Worm (Caenorhabditis elegans) whole organism, young adult: ENCODE measurements around the gene toca-1.
A peak's percentile ranks its signal among the peaks of the same experiment; 100 is the strongest.

Experiments
- B0261.1 ChIP-seq: sonication (generic microtip); optimal IDR thresholded peaks from 2 replicates; lab custom pipeline; 2016; ENCODE audit warnings: mild to moderate bottlenecking, missing genetic modification characterization, moderate library complexity, missing compliant biosample characterization
- B0336.3 ChIP-seq: fragments of 200-800 bp; sonication (Bioruptor generic); IDR thresholded peaks from 2 replicates; pipeline ENCODE4 v1.3.6; 2022; ENCODE audit warnings: missing genetic modification characterization, missing compliant biosample characterization
- C06A6.2 ChIP-seq: fragments of 200-800 bp; sonication (Bioruptor generic); conservative IDR thresholded peaks from 2 replicates; pipeline ENCODE4 v1.3.6; 2022; ENCODE audit warnings: missing genetic modification characterization, missing compliant biosample characterization
- F33H1.4 ChIP-seq: fragments of 200-800 bp; sonication (Bioruptor generic); IDR thresholded peaks from 2 replicates; pipeline ENCODE4 v1.3.6; 2022; ENCODE audit warnings: missing genetic modification reagents, missing genetic modification characterization, missing compliant biosample characterization
- F57A8.1 ChIP-seq: fragments of 200-800 bp; sonication (Bioruptor generic); optimal IDR thresholded peaks from 2 replicates; lab custom pipeline; 2018; ENCODE audit warnings: mild to moderate bottlenecking, missing genetic modification characterization, moderate library complexity, missing compliant biosample characterization
- K12H6.12 ChIP-seq: fragments of 200-800 bp; sonication (Bioruptor generic); optimal IDR thresholded peaks from 2 replicates; lab custom pipeline; 2018; ENCODE audit warnings: mild to moderate bottlenecking, missing genetic modification characterization, missing compliant biosample characterization
- T26A5.8 ChIP-seq: sonication (generic microtip); optimal IDR thresholded peaks from 2 replicates; lab custom pipeline; 2016; ENCODE audit warnings: missing genetic modification characterization, missing compliant biosample characterization
- Y56A3A.18 ChIP-seq: fragments of 200-800 bp; sonication (Bioruptor generic); IDR thresholded peaks from 2 replicates; pipeline ENCODE4 v1.3.6; 2022; ENCODE audit warnings: missing genetic modification reagents, missing genetic modification characterization, missing compliant biosample characterization
- akir-1 ChIP-seq: fragments of 200-800 bp; sonication (Bioruptor generic); optimal IDR thresholded peaks from 2 replicates; lab custom pipeline; 2018; ENCODE audit warnings: mild to moderate bottlenecking, missing genetic modification characterization, moderate library complexity, missing compliant biosample characterization
- ama-1 ChIP-seq, 3 experiments: fragments of 150-350 bp in 1 of 3; sonication (generic microtip) in 2 of 3; optimal IDR thresholded peaks; 2 replicates each; lab custom pipeline; 2014 to 2018; ENCODE audit warnings: missing biosample characterization in 2 of 3, missing genetic modification characterization in 2 of 3, missing genetic modification reagents in 2 of 3
- athp-1 ChIP-seq: sonication (generic microtip); optimal IDR thresholded peaks from 2 replicates; lab custom pipeline; 2017; ENCODE audit warnings: mild to moderate bottlenecking, missing genetic modification characterization, missing compliant biosample characterization
- cebp-1 ChIP-seq, 2 experiments: fragments of 200-800 bp in 1 of 2; sonication (Bioruptor generic) in 1 of 2; sonication (generic microtip) in 1 of 2; IDR thresholded peaks in 1 of 2; optimal IDR thresholded peaks in 1 of 2; 2 replicates each; pipeline versions ENCODE4 v1.3.6 to Lab custom; 2017 to 2022; ENCODE audit warnings: missing compliant biosample characterization in 2 of 2, missing genetic modification characterization in 2 of 2, mild to moderate bottlenecking in 1 of 2, missing genetic modification reagents in 1 of 2, moderate library complexity in 1 of 2
- cebp-2 ChIP-seq: fragments of 200-800 bp; sonication (Bioruptor generic); IDR thresholded peaks from 2 replicates; pipeline ENCODE4 v1.3.6; 2022; ENCODE audit warnings: missing genetic modification characterization, missing compliant biosample characterization
- ceh-40 ChIP-seq: fragments of 200-800 bp; sonication (Bioruptor generic); IDR thresholded peaks from 2 replicates; pipeline ENCODE4 v1.3.6; 2022; ENCODE audit warnings: missing genetic modification characterization, missing compliant biosample characterization
- ceh-79 ChIP-seq: sonication (generic microtip); optimal IDR thresholded peaks from 2 replicates; lab custom pipeline; 2017; ENCODE audit warnings: mild to moderate bottlenecking, missing genetic modification characterization, missing compliant biosample characterization
- chd-7 ChIP-seq: sonication (generic microtip); optimal IDR thresholded peaks from 2 replicates; lab custom pipeline; 2016; ENCODE audit warnings: mild to moderate bottlenecking, missing genetic modification characterization, moderate library complexity, missing compliant biosample characterization
- die-1 ChIP-seq: sonication (generic microtip); optimal IDR thresholded peaks from 2 replicates; lab custom pipeline; 2016; ENCODE audit warnings: missing genotype, mild to moderate bottlenecking, missing genetic modification characterization, missing compliant biosample characterization
- dox-1 ChIP-seq: fragments of 200-800 bp; sonication (Bioruptor generic); IDR thresholded peaks from 2 replicates; pipeline ENCODE4 v1.3.6; 2022; ENCODE audit warnings: missing genetic modification reagents, missing genetic modification characterization, missing compliant biosample characterization
- dpff-1 ChIP-seq: sonication (generic microtip); optimal IDR thresholded peaks from 2 replicates; lab custom pipeline; 2017; ENCODE audit warnings: mild to moderate bottlenecking, missing genetic modification characterization, missing compliant biosample characterization
- egl-44 ChIP-seq: fragments of 200-800 bp; sonication (Bioruptor generic); IDR thresholded peaks from 2 replicates; pipeline ENCODE4 v1.3.6; 2022; ENCODE audit warnings: missing genetic modification reagents, missing genetic modification characterization, missing compliant biosample characterization
- ekl-4 ChIP-seq: fragments of 200-800 bp; sonication (Bioruptor generic); IDR thresholded peaks from 2 replicates; pipeline ENCODE4 v1.3.6; 2022; ENCODE audit warnings: missing genetic modification reagents, missing genetic modification characterization, missing compliant biosample characterization
- fkh-3 ChIP-seq: sonication (generic microtip); optimal IDR thresholded peaks from 2 replicates; lab custom pipeline; 2016; ENCODE audit warnings: mild to moderate bottlenecking, missing genetic modification characterization, missing compliant biosample characterization
- gei-17 ChIP-seq: fragments of 200-800 bp; sonication (Bioruptor generic); optimal IDR thresholded peaks from 2 replicates; lab custom pipeline; 2018; ENCODE audit warnings: mild to moderate bottlenecking, missing genetic modification characterization, missing compliant biosample characterization
- lag-1 ChIP-seq: fragments of 200-800 bp; sonication (Bioruptor generic); IDR thresholded peaks from 2 replicates; pipeline ENCODE4 v1.3.6; 2022; ENCODE audit warnings: missing genetic modification reagents, missing genetic modification characterization, missing compliant biosample characterization
- let-526 ChIP-seq: fragments of 200-800 bp; sonication (Bioruptor generic); IDR thresholded peaks from 2 replicates; pipeline ENCODE4 v1.3.6; 2022; ENCODE audit warnings: missing genetic modification reagents, missing genetic modification characterization, missing compliant biosample characterization
- lin-26 ChIP-seq: fragments of 200-800 bp; sonication (Bioruptor generic); IDR thresholded peaks from 2 replicates; pipeline ENCODE4 v1.3.6; 2022; ENCODE audit warnings: missing genetic modification reagents, missing genetic modification characterization, missing compliant biosample characterization
- lin-35 ChIP-seq, 3 experiments: fragments of 150-350 bp in 2 of 3; sonication (generic microtip) in 1 of 3; optimal IDR thresholded peaks; 2 replicates each; lab custom pipeline; 2014 to 2018; ENCODE audit warnings: missing biosample characterization in 3 of 3, missing genetic modification characterization in 3 of 3, missing genetic modification reagents in 3 of 3
- lin-40 ChIP-seq: sonication (generic microtip); optimal IDR thresholded peaks from 2 replicates; lab custom pipeline; 2016; ENCODE audit warnings: missing genetic modification characterization, mild to moderate bottlenecking, missing compliant biosample characterization, missing genotype, missing genetic modification reagents
- lir-1 ChIP-seq: fragments of 200-800 bp; sonication (Bioruptor generic); conservative IDR thresholded peaks from 2 replicates; pipeline ENCODE4 v1.3.6; 2022; ENCODE audit warnings: missing genetic modification reagents, missing genetic modification characterization, missing compliant biosample characterization
- madf-8 ChIP-seq: fragments of 200-800 bp; sonication (Bioruptor generic); conservative IDR thresholded peaks from 2 replicates; pipeline ENCODE4 v1.3.6; 2022; ENCODE audit warnings: missing genetic modification reagents, missing genetic modification characterization, missing compliant biosample characterization
- mcd-1 ChIP-seq: fragments of 200-800 bp; sonication (Bioruptor generic); IDR thresholded peaks from 2 replicates; pipeline ENCODE4 v1.3.6; 2022; ENCODE audit warnings: missing genetic modification reagents, missing genetic modification characterization, missing compliant biosample characterization
- nfyb-1 ChIP-seq: fragments of 200-800 bp; sonication (Bioruptor generic); IDR thresholded peaks from 2 replicates; pipeline ENCODE4 v1.3.6; 2022; ENCODE audit warnings: missing genetic modification reagents, missing genetic modification characterization, missing compliant biosample characterization
- nhr-27 ChIP-seq: fragments of 200-800 bp; sonication (Bioruptor generic); optimal IDR thresholded peaks from 2 replicates; lab custom pipeline; 2018; ENCODE audit warnings: mild to moderate bottlenecking, missing genetic modification characterization, moderate library complexity, missing compliant biosample characterization
- repo-1 ChIP-seq: sonication (generic microtip); optimal IDR thresholded peaks from 2 replicates; lab custom pipeline; 2017; ENCODE audit warnings: mild to moderate bottlenecking, missing genetic modification characterization, missing compliant biosample characterization
- rpc-1 ChIP-seq, 2 experiments: fragments of 150-350 bp in 1 of 2; sonication (generic microtip) in 1 of 2; optimal IDR thresholded peaks; 2 replicates each; lab custom pipeline; 2014 to 2018; ENCODE audit warnings: missing biosample characterization in 1 of 2, missing genetic modification characterization in 1 of 2, missing genetic modification reagents in 1 of 2, missing genotype in 1 of 2
- sdz-38 ChIP-seq: sonication (generic microtip); optimal IDR thresholded peaks from 2 replicates; lab custom pipeline; 2016; ENCODE audit warnings: missing genotype, missing genetic modification characterization, missing compliant biosample characterization
- sptf-2 ChIP-seq: fragments of 200-800 bp; sonication (Bioruptor generic); optimal IDR thresholded peaks from 2 replicates; lab custom pipeline; 2018; ENCODE audit warnings: mild to moderate bottlenecking, missing genetic modification characterization, missing compliant biosample characterization
- tbp1 ChIP-seq: fragments of 200-800 bp; sonication (Bioruptor generic); optimal IDR thresholded peaks from 2 replicates; lab custom pipeline; 2018; ENCODE audit warnings: mild to moderate bottlenecking, missing genetic modification characterization, missing compliant biosample characterization
- unc-130 ChIP-seq: sonication (generic microtip); optimal IDR thresholded peaks from 2 replicates; lab custom pipeline; 2016; ENCODE audit warnings: missing genetic modification reagents, missing genetic modification characterization, missing compliant biosample characterization
- unc-62 ChIP-seq: fragments of 150-350 bp; optimal IDR thresholded peaks from 2 replicates; lab custom pipeline; 2014; ENCODE audit warnings: missing biosample characterization, missing genetic modification reagents, missing genetic modification characterization
- xnd-1 ChIP-seq: sonication (generic microtip); optimal IDR thresholded peaks from 2 replicates; lab custom pipeline; 2016; ENCODE audit warnings: missing genotype, missing genetic modification reagents, missing genetic modification characterization, missing compliant biosample characterization
- ztf-26 ChIP-seq: sonication (generic microtip); optimal IDR thresholded peaks from 2 replicates; lab custom pipeline; 2017; ENCODE audit warnings: missing genetic modification characterization, missing compliant biosample characterization

Gene toca-1

DNA sequence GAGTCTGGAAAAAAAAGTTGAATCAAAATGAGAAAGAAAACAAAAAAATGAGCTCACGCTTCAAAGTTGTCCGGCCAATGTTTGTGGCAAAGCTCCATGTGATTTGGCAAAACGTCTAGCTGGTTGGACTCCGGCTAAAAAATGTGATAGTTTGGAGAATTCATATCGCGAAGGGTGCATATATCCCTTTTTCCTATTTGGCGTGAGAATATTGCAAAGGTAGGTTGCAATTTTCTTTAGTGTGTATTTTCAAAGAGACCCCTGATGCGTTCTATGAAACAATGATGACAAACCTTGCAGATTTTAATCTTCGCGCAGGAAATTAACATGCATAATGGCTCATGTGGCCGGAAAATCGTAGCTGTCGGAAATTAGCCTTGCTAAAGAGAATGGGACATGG is 29.1 kb downstream of the toca-1 start:
- TF ChIP-seq gei-17 (GFP tag; lab: Kevin White, UChicago), result peak; percentile 86
- TF ChIP-seq cebp-1 (GFP tag; IDR thresholded peaks at IDR 0.05; lab: Robert Waterston, UW), result no peak
- TF ChIP-seq cebp-1 (tag; optimal IDR thresholded peaks at IDR 0.05; lab: Kevin White, UChicago), result peak; percentile 31
- no peak for TF ChIP-seq C06A6.2 (GFP tag; lab: Robert Waterston, UW)
- no peak for TF ChIP-seq unc-62 (GFP tag; lab: Kevin White, UChicago)
- no peak for TF ChIP-seq ceh-40 (GFP tag; lab: Robert Waterston, UW)
- 0 out of 2 replicates have a peak, but pooled peaks have one; percentile 32 for TF ChIP-seq Y56A3A.18 (GFP tag; lab: Robert Waterston, UW)
- TF ChIP-seq F33H1.4, result no peak
- TF ChIP-seq egl-44 (GFP tag; lab: Robert Waterston, UW), result no peak
- TF ChIP-seq K12H6.12 (tag; lab: Kevin White, UChicago), result no peak
- no peak for TF ChIP-seq xnd-1
- peak in 1 of 3 experiments; percentile 21 for TF ChIP-seq lin-35 (GFP tag; optimal IDR thresholded peaks at IDR 0.05; lab: Kevin White, UChicago)
- no peak for TF ChIP-seq sptf-2 (GFP tag; lab: Kevin White, UChicago)
- TF ChIP-seq chd-7 (tag; lab: Kevin White, UChicago), result no peak
- TF ChIP-seq unc-130 (GFP tag; lab: Kevin White, UChicago), result no peak
- no peak for TF ChIP-seq nhr-27 (tag; lab: Kevin White, UChicago)
- TF ChIP-seq nfyb-1 (GFP tag; lab: Robert Waterston, UW), result no peak
- no peak for TF ChIP-seq ama-1 (optimal IDR thresholded peaks at IDR 0.05; lab: Kevin White, UChicago)
- TF ChIP-seq ama-1 (GFP tag; optimal IDR thresholded peaks at IDR 0.05; lab: Kevin White, UChicago), result no peak
- no peak for TF ChIP-seq ceh-79
- TF ChIP-seq lir-1 (GFP tag; lab: Robert Waterston, UW), result no peak
- TF ChIP-seq sdz-38 (tag; lab: Kevin White, UChicago), result no peak
- peak; percentile 56 for TF ChIP-seq lin-40
- no peak for TF ChIP-seq rpc-1 (optimal IDR thresholded peaks at IDR 0.05; lab: Kevin White, UChicago)
- no peak for TF ChIP-seq rpc-1 (tag; optimal IDR thresholded peaks at IDR 0.05; lab: Kevin White, UChicago)
- TF ChIP-seq dox-1, result peak; percentile 36; the same call in 1 of the 2 replicates
- TF ChIP-seq athp-1 (tag; lab: Kevin White, UChicago), result no peak
- TF ChIP-seq mcd-1 (GFP tag; lab: Robert Waterston, UW), result no peak
- no peak for TF ChIP-seq dpff-1
- TF ChIP-seq akir-1 (GFP tag; lab: Kevin White, UChicago), result no peak
- TF ChIP-seq ztf-26 (tag; lab: Kevin White, UChicago), result peak; percentile 48
- TF ChIP-seq F57A8.1, result no peak
- no peak for TF ChIP-seq B0336.3
- TF ChIP-seq lag-1 (GFP tag; lab: Robert Waterston, UW), result no peak
- TF ChIP-seq madf-8, result no peak
- no peak for TF ChIP-seq let-526
- no peak for TF ChIP-seq T26A5.8 (tag; lab: Kevin White, UChicago)
- TF ChIP-seq ekl-4 (GFP tag; lab: Robert Waterston, UW), result no peak

DNA sequence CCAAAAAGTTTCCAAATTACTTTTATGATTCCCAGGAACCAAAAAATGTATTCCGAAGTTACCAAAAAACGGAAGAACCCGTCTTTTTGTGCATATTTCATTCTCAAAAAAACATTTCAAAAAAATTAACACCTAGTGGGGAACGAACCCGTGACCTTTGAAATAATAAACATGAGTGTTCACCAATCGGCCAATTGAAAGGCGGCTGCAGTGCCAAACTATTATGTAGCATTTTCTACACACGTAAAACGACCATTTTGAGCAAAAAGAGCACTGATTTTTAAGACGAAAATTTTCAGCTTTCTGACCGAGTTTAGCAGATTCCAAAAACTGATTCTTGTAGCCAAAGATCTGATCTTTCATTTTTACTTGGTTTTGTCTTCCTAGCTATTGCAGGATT is 30.3 kb downstream of the toca-1 start:
- peak; percentile 38 for TF ChIP-seq rpc-1 (optimal IDR thresholded peaks at IDR 0.05; lab: Kevin White, UChicago)
- TF ChIP-seq rpc-1 (tag; optimal IDR thresholded peaks at IDR 0.05; lab: Kevin White, UChicago), result peak; percentile 75
- no peak for TF ChIP-seq repo-1 (tag; lab: Kevin White, UChicago)
- peak; percentile 45; the same call in 1 of the 2 replicates for TF ChIP-seq lin-26
- TF ChIP-seq tbp1 (GFP tag; lab: Kevin White, UChicago), result peak; percentile 83
- TF ChIP-seq B0261.1 (tag; lab: Kevin White, UChicago), result peak; percentile 53
- peak; percentile 15 for TF ChIP-seq die-1 (tag; lab: Kevin White, UChicago)
- no peak for TF ChIP-seq cebp-2 (GFP tag; lab: Robert Waterston, UW)
- TF ChIP-seq fkh-3 (tag; lab: Kevin White, UChicago), result no peak
